Worm (Caenorhabditis elegans) whole organism, mixed stage, embryonic: ENCODE data around the gene spe-19.

Experiments used
- bed-3 ChIP-seq: fragments of 200-800 bp; sonication (Bioruptor generic); optimal IDR thresholded peaks from 3 replicates; lab custom pipeline; 2018; ENCODE audit warnings: mild to moderate bottlenecking, missing genetic modification characterization, moderate library complexity, missing compliant biosample characterization
- drap-1 ChIP-seq: fragments of 200-800 bp; sonication (Bioruptor generic); optimal IDR thresholded peaks from 3 replicates; lab custom pipeline; 2018; ENCODE audit warnings: mild to moderate bottlenecking, missing genetic modification characterization, missing compliant biosample characterization
- lin-13 ChIP-seq: fragments of 150-350 bp; optimal IDR thresholded peaks from 2 replicates; lab custom pipeline; 2014; ENCODE audit warnings: missing biosample characterization, missing genetic modification characterization
- mep-1 ChIP-seq: fragments of 150-350 bp; optimal IDR thresholded peaks from 2 replicates; lab custom pipeline; 2017; ENCODE audit warnings: missing biosample characterization, missing genetic modification reagents, missing genetic modification characterization, inconsistent platforms
- nhr-12 ChIP-seq: fragments of 150-350 bp; optimal IDR thresholded peaks from 2 replicates; lab custom pipeline; 2014; ENCODE audit warnings: missing biosample characterization, missing genetic modification characterization
- nhr-237 ChIP-seq: fragments of 150-350 bp; optimal IDR thresholded peaks from 2 replicates; lab custom pipeline; 2014; ENCODE audit warnings: missing biosample characterization, missing genetic modification characterization
- nhr-28 ChIP-seq: fragments of 150-350 bp; optimal IDR thresholded peaks from 2 replicates; lab custom pipeline; 2014; ENCODE audit warnings: missing biosample characterization, missing genetic modification characterization
- sem-2 ChIP-seq: fragments of 200-800 bp; sonication (Bioruptor generic); optimal IDR thresholded peaks from 2 replicates; lab custom pipeline; 2018; ENCODE audit warnings: mild to moderate bottlenecking, missing genetic modification characterization, missing compliant biosample characterization
- snpc-4 ChIP-seq: fragments of 150-350 bp; optimal IDR thresholded peaks from 2 replicates; lab custom pipeline; 2014; ENCODE audit warnings: missing biosample characterization, missing genetic modification characterization
- sptf-1 ChIP-seq: sonication (generic microtip); optimal IDR thresholded peaks from 2 replicates; lab custom pipeline; 2017; ENCODE audit warnings: mild to moderate bottlenecking, missing genetic modification characterization, moderate library complexity, missing compliant biosample characterization
- unc-39 ChIP-seq: fragments of 150-350 bp; optimal IDR thresholded peaks from 2 replicates; lab custom pipeline; 2014; ENCODE audit warnings: missing biosample characterization, missing genetic modification characterization
- unc-62 ChIP-seq: fragments of 150-350 bp; optimal IDR thresholded peaks from 2 replicates; lab custom pipeline; 2014; ENCODE audit warnings: missing biosample characterization, missing genetic modification reagents, missing genetic modification characterization
- ztf-11 ChIP-seq: fragments of 150-350 bp; optimal IDR thresholded peaks from 2 replicates; lab custom pipeline; 2014; ENCODE audit warnings: missing biosample characterization, missing genetic modification characterization

DNA sequence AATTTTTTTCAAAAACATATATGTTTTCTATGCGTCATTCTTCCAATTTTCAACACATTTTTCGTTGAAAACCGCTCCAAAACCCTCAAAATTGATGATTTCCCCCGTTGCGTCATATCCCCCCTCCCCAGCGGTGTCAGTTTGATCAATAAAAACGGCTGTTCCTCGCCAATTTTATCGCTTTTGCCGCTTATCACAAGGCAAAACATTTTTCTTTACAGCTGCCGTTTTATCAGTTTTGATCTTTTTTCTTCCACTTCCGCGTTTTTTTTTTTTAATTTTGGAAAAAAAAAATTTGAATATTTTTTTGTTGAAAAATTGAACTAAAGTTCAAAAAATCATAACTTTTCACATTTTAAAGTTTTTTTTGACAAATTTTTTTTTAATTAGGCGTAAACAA is 36.0 kb downstream of the spe-19 start:
- TF ChIP-seq ztf-11 (tag; lab: Kevin White, UChicago) (no peak), mep-1 (no peak), bed-3 (GFP tag; lab: Kevin White, UChicago) (no peak), unc-62 (GFP tag; lab: Kevin White, UChicago) (no peak), nhr-12 (tag; lab: Kevin White, UChicago) (no peak), sptf-1 (tag; lab: Kevin White, UChicago) (no peak), sem-2 (GFP tag; lab: Kevin White, UChicago) (no peak), snpc-4 (tag; lab: Kevin White, UChicago) (no peak), lin-13 (tag; lab: Kevin White, UChicago) (no peak), unc-39 (tag; lab: Kevin White, UChicago) (no peak), drap-1 (GFP tag; lab: Kevin White, UChicago) (no peak), nhr-28 (tag; lab: Kevin White, UChicago) (no peak), nhr-237 (tag; lab: Kevin White, UChicago) (no peak)
